Fruit fly (Drosophila melanogaster): ENCODE data around the gene CG34338.

DNA sequence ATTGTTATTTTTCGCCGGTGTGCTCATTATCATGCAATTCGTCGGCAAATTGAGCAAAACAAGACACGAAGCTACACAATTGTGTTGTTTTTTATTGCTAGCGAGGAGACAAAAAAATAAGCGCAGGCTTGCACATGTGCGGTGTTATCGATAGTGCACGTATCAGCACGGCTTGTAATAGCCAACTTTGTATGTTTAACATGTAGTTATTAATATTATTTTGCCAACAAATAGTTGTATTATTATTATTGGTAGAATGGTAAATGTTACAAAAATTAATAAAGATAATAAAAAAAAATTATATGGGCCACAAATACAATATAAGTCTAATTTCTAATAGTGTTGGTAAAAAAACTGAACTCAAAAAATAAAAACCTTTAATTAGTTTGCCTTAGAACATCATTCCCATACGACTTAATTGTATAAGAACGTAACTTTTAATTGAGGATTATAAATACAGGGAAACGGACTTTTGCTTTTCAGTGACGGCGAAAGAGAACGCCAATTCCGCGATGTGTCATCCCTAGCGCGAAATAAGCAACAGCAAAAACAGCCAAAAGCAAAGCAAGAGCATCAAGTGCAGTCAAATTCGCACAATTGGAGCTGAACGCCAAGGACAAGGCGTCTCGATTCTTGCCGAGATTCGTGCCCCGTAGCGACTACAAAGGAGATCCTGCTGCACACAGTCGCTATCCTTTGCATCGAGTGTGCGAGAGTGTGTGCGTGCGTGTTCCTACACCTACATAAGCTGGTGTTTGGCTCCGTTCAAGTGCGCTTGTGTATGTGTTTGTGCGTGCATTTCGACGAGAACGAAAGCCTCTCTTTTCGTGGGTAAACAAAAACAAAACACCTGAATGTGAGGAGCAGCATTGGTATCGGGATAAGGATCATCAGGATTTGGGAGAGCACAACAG, 40.0 kb upstream of the CG34338 start, which contains the start of the genes NELF-B and CG12155:
- TF ChIP-seq CG8478 (optimal IDR thresholded peaks at IDR 0.05) (no peak), CTCF (optimal IDR thresholded peaks at IDR 0.05) (no peak)

Data from S2 (cell line).